Fruit fly (Drosophila melanogaster) whole organism, adult: ENCODE data around the gene Polr3E.

Experiments used
- CG11617 ChIP-seq: fragments of 200-800 bp; sonication (Bioruptor generic); optimal IDR thresholded peaks from 2 replicates; lab custom pipeline; 2017; ENCODE audit warnings: mild to moderate bottlenecking, missing biosample characterization, missing genetic modification reagents, missing genetic modification characterization
- CG12768 ChIP-seq: fragments of 200-800 bp; sonication (Bioruptor generic); optimal IDR thresholded peaks from 2 replicates; lab custom pipeline; 2017; ENCODE audit warnings: missing biosample characterization, missing genetic modification characterization, mild to moderate bottlenecking, moderate library complexity, missing genetic modification reagents
- CG14711 ChIP-seq: fragments of 200-800 bp; sonication (Bioruptor generic); optimal IDR thresholded peaks from 2 replicates; lab custom pipeline; 2018; ENCODE audit warnings: missing biosample characterization, mild to moderate bottlenecking, missing genetic modification characterization, moderate library complexity
- CG1620 ChIP-seq: fragments of 200-800 bp; sonication (Bioruptor generic); optimal IDR thresholded peaks from 2 replicates; lab custom pipeline; 2016; ENCODE audit warnings: missing biosample characterization, missing genetic modification characterization
- CG33017 ChIP-seq: fragments of 200-800 bp; sonication (Bioruptor generic); optimal IDR thresholded peaks from 2 replicates; lab custom pipeline; 2018; ENCODE audit warnings: missing biosample characterization, mild to moderate bottlenecking, missing genetic modification characterization, moderate library complexity
- CG5204 ChIP-seq: fragments of 200-800 bp; sonication (Bioruptor generic); optimal IDR thresholded peaks from 2 replicates; lab custom pipeline; 2016; ENCODE audit warnings: missing biosample characterization, missing genetic modification characterization
- CG7045 ChIP-seq: fragments of 200-800 bp; sonication (Bioruptor generic); optimal IDR thresholded peaks from 2 replicates; lab custom pipeline; 2017; ENCODE audit warnings: missing biosample characterization, mild to moderate bottlenecking, missing genetic modification characterization
- CG7101 ChIP-seq: fragments of 200-800 bp; sonication (Bioruptor generic); optimal IDR thresholded peaks from 2 replicates; lab custom pipeline; 2018; ENCODE audit warnings: missing biosample characterization, mild to moderate bottlenecking, missing genetic modification characterization, moderate library complexity
- Clk ChIP-seq: fragments of 200-800 bp; sonication (Bioruptor generic); optimal IDR thresholded peaks from 2 replicates; lab custom pipeline; 2017; ENCODE audit warnings: missing biosample characterization, missing genetic modification characterization
- Crg-1 ChIP-seq: fragments of 200-800 bp; sonication (Bioruptor generic); optimal IDR thresholded peaks from 2 replicates; lab custom pipeline; 2016; ENCODE audit warnings: missing biosample characterization, missing genetic modification characterization
- Hr96 ChIP-seq: fragments of 200-800 bp; sonication (Bioruptor generic); optimal IDR thresholded peaks from 2 replicates; lab custom pipeline; 2016; ENCODE audit warnings: missing biosample characterization, missing genetic modification characterization
- Mnt ChIP-seq: fragments of 200-800 bp; sonication (Bioruptor generic); optimal IDR thresholded peaks from 2 replicates; lab custom pipeline; 2016; ENCODE audit warnings: missing biosample characterization, mild to moderate bottlenecking, missing genetic modification characterization
- bab1 ChIP-seq: fragments of 200-800 bp; sonication (Bioruptor generic); optimal IDR thresholded peaks from 3 replicates; lab custom pipeline; 2019; ENCODE audit warnings: missing biosample characterization, mild to moderate bottlenecking, missing genetic modification characterization, moderate library complexity
- cic ChIP-seq: fragments of 200-800 bp; sonication (Bioruptor generic); optimal IDR thresholded peaks from 2 replicates; lab custom pipeline; 2017; ENCODE audit warnings: missing biosample characterization, mild to moderate bottlenecking, missing genetic modification characterization, moderate library complexity
- cnc ChIP-seq, 2 experiments: fragments of >200 bp; optimal IDR thresholded peaks; 2 replicates each; lab custom pipeline; 2017
- kay ChIP-seq: fragments of 200-800 bp; sonication (Bioruptor generic); peaks from one replicate; lab custom pipeline; 2016; ENCODE audit warnings: missing biosample characterization, missing genetic modification characterization, borderline replicate concordance
- ovo ChIP-seq: fragments of 200-800 bp; sonication (Bioruptor generic); optimal IDR thresholded peaks from 2 replicates; lab custom pipeline; 2016; ENCODE audit warnings: missing biosample characterization, missing genetic modification characterization
- pad ChIP-seq: fragments of 200-800 bp; sonication (Bioruptor generic); optimal IDR thresholded peaks from 3 replicates; lab custom pipeline; 2017; ENCODE audit warnings: missing biosample characterization, missing genetic modification characterization, mild to moderate bottlenecking, moderate library complexity, missing genetic modification reagents
- tj ChIP-seq: fragments of 200-800 bp; sonication (Bioruptor generic); optimal IDR thresholded peaks from 3 replicates; lab custom pipeline; 2017; ENCODE audit warnings: missing biosample characterization, mild to moderate bottlenecking, missing genetic modification characterization, moderate library complexity
- toe ChIP-seq: fragments of 200-800 bp; sonication (Bioruptor generic); optimal IDR thresholded peaks from 2 replicates; lab custom pipeline; 2016; ENCODE audit warnings: missing biosample characterization, missing genetic modification characterization

The Polr3E gene

DNA sequence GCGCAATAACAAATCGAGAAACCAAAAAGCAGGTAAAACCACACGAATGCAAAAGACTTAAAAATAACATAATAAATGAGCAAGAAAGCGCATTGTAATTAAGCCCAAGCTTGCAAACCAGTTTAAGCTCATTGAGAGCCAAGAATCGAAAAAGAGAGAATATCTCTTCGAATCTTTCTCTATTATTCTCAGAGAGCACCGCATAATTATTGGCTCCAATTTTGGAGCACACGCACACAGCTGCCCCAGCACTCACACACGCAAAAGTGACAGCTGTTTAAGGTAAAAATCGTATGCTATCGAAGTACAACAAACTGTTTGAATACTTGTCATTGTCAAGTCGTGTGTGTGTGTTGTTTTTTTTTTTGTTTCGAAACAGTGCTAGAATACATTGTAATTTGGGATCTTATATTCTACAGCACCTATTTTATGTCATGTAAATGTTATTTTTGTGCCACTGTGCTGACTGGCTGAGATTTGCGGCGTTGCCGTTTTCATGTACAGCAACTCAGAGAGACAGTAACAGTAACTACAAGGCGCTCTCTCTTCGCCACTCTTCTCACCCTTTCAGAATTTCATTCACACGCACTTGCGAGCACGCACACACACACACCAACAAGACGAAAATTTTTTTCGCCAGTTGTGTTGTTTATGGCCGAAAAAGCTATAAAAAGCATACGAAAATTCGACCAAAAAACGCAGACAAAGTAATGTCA lies 22.1 kb upstream of the Polr3E start:
- TF ChIP-seq CG14711 (tag; lab: Kevin White, UChicago), result peak; percentile 16
- peak; percentile 69 for TF ChIP-seq tj (GFP tag; lab: Kevin White, UChicago)
- no peak for TF ChIP-seq Mnt
- no peak for TF ChIP-seq Clk (GFP tag; lab: Kevin White, UChicago)

- TF ChIP-seq CG14711 (tag; lab: Kevin White, UChicago), result peak; percentile 32
- TF ChIP-seq CG11617 (GFP tag; lab: Kevin White, UChicago), result no peak
- no peak for TF ChIP-seq CG5204 (GFP tag; lab: Kevin White, UChicago)
- peak; percentile 0 for TF ChIP-seq cic (GFP tag; lab: Kevin White, UChicago)
- TF ChIP-seq ovo (GFP tag; lab: Kevin White, UChicago), result no peak
- TF ChIP-seq pad (GFP tag; lab: Kevin White, UChicago), result peak; percentile 30
- TF ChIP-seq CG7101 (tag; lab: Kevin White, UChicago), result no peak
- TF ChIP-seq CG7045, result peak; percentile 10
- TF ChIP-seq Crg-1 (GFP tag; lab: Kevin White, UChicago), result peak; percentile 13
- no peak for TF ChIP-seq toe (GFP tag; lab: Kevin White, UChicago)
- no peak for TF ChIP-seq Hr96
- TF ChIP-seq tj (GFP tag; lab: Kevin White, UChicago), result peak; percentile 31
- TF ChIP-seq Mnt, result no peak
- no peak for TF ChIP-seq Clk (GFP tag; lab: Kevin White, UChicago)
- no peak for TF ChIP-seq bab1 (GFP tag; lab: Kevin White, UChicago)
- no peak for TF ChIP-seq CG12768
- no peak for TF ChIP-seq CG33017
- TF ChIP-seq CG1620 (GFP tag; lab: Kevin White, UChicago), result no peak
- no peak for TF ChIP-seq cnc (optimal IDR thresholded peaks at IDR 0.05; lab: Kevin White, UChicago)
Measured at dm6 chr3L:21010846-21011607, 20.6 kb upstream of the Polr3E start.

- TF ChIP-seq CG1620 (GFP tag; lab: Kevin White, UChicago) (no peak), Clk (GFP tag; lab: Kevin White, UChicago) (no peak), CG33017 (no peak), kay (GFP tag; lab: Kevin White, UChicago) (peak; percentile 97), cic (GFP tag; lab: Kevin White, UChicago) (peak; percentile 52), CG14711 (tag; lab: Kevin White, UChicago) (no peak)
Measured at dm6 chr3L:21011689-21012088, 19.9 kb upstream of the Polr3E start.

- TF ChIP-seq Crg-1 (GFP tag; lab: Kevin White, UChicago) (no peak), CG5204 (GFP tag; lab: Kevin White, UChicago) (no peak), kay (GFP tag; lab: Kevin White, UChicago) (no peak), ovo (GFP tag; lab: Kevin White, UChicago) (no peak), CG12768 (no peak)
Measured at dm6 chr3L:21013465-21013864, 18.2 kb upstream of the Polr3E start.

dm6 chr3L:21014516-21014945 lies 17.1 kb upstream of the Polr3E start:
- TF ChIP-seq CG11617 (GFP tag; lab: Kevin White, UChicago), result no peak
- TF ChIP-seq pad (GFP tag; lab: Kevin White, UChicago), result peak; percentile 4
- TF ChIP-seq kay (GFP tag; lab: Kevin White, UChicago), result no peak

dm6 chr3L:21023364-21023763 lies 8.3 kb upstream of the Polr3E start:
- TF ChIP-seq Mnt, result peak; percentile 28
- TF ChIP-seq CG7045, result no peak
- no peak for TF ChIP-seq cnc (optimal IDR thresholded peaks at IDR 0.05; lab: Kevin White, UChicago)
- no peak for TF ChIP-seq Crg-1 (GFP tag; lab: Kevin White, UChicago)
- TF ChIP-seq tj (GFP tag; lab: Kevin White, UChicago), result peak; percentile 34
- TF ChIP-seq CG11617 (GFP tag; lab: Kevin White, UChicago), result no peak
- TF ChIP-seq ovo (GFP tag; lab: Kevin White, UChicago), result no peak

- no peak for TF ChIP-seq CG7045
- no peak for TF ChIP-seq CG1620 (GFP tag; lab: Kevin White, UChicago)
- TF ChIP-seq Clk (GFP tag; lab: Kevin White, UChicago), result no peak
- TF ChIP-seq CG11617 (GFP tag; lab: Kevin White, UChicago), result no peak
- TF ChIP-seq cic (GFP tag; lab: Kevin White, UChicago), result no peak
- TF ChIP-seq CG12768, result no peak
- no peak for TF ChIP-seq CG5204 (GFP tag; lab: Kevin White, UChicago)
- TF ChIP-seq kay (GFP tag; lab: Kevin White, UChicago), result no peak
- TF ChIP-seq CG14711 (tag; lab: Kevin White, UChicago), result no peak
- TF ChIP-seq tj (GFP tag; lab: Kevin White, UChicago), result no peak
- no peak for TF ChIP-seq cnc (optimal IDR thresholded peaks at IDR 0.05; lab: Kevin White, UChicago)
- TF ChIP-seq CG33017, result no peak
- TF ChIP-seq Hr96, result no peak
- no peak for TF ChIP-seq toe (GFP tag; lab: Kevin White, UChicago)
- no peak for TF ChIP-seq CG7101 (tag; lab: Kevin White, UChicago)
- no peak for TF ChIP-seq bab1 (GFP tag; lab: Kevin White, UChicago)
- no peak for TF ChIP-seq ovo (GFP tag; lab: Kevin White, UChicago)
- no peak for TF ChIP-seq pad (GFP tag; lab: Kevin White, UChicago)
Measured at dm6 chr3L:21023795-21024194, 7.8 kb upstream of the Polr3E start.
